Worm (Caenorhabditis elegans) whole organism, mixed stage, embryonic: ENCODE results near the gene pes-23.

Experiments
- M03D4.4 ChIP-seq: sonication (generic microtip); optimal IDR thresholded peaks from 2 replicates; lab custom pipeline; 2017; ENCODE audit warnings: mild to moderate bottlenecking, missing genetic modification characterization, missing compliant biosample characterization
- bed-3 ChIP-seq: fragments of 200-800 bp; sonication (Bioruptor generic); optimal IDR thresholded peaks from 3 replicates; lab custom pipeline; 2018; ENCODE audit warnings: mild to moderate bottlenecking, missing genetic modification characterization, moderate library complexity, missing compliant biosample characterization
- blmp-1 ChIP-seq: fragments of 150-350 bp; optimal IDR thresholded peaks from 2 replicates; lab custom pipeline; 2014; ENCODE audit warnings: missing biosample characterization, missing genetic modification characterization
- ceh-39 ChIP-seq: fragments of 150-350 bp; optimal IDR thresholded peaks from 2 replicates; lab custom pipeline; 2014; ENCODE audit warnings: missing biosample characterization, missing genetic modification characterization
- ceh-43 ChIP-seq: fragments of 200-800 bp; sonication (Bioruptor generic); optimal IDR thresholded peaks from 2 replicates; lab custom pipeline; 2018; ENCODE audit warnings: mild to moderate bottlenecking, missing genetic modification characterization, moderate library complexity, missing compliant biosample characterization
- ceh-83 ChIP-seq: fragments of 200-800 bp; sonication (Bioruptor generic); optimal IDR thresholded peaks from 2 replicates; lab custom pipeline; 2018; ENCODE audit warnings: mild to moderate bottlenecking, missing genetic modification characterization, missing compliant biosample characterization
- ces-1 ChIP-seq: fragments of 150-350 bp; optimal IDR thresholded peaks from 2 replicates; lab custom pipeline; 2014; ENCODE audit warnings: missing biosample characterization, missing genetic modification reagents, missing genetic modification characterization
- cnd-1 ChIP-seq: fragments of 200-800 bp; sonication (Bioruptor generic); optimal IDR thresholded peaks from 2 replicates; lab custom pipeline; 2018; ENCODE audit warnings: mild to moderate bottlenecking, missing genetic modification characterization, missing compliant biosample characterization
- drap-1 ChIP-seq: fragments of 200-800 bp; sonication (Bioruptor generic); optimal IDR thresholded peaks from 3 replicates; lab custom pipeline; 2018; ENCODE audit warnings: mild to moderate bottlenecking, missing genetic modification characterization, missing compliant biosample characterization
- elt-1 ChIP-seq: sonication (generic microtip); optimal IDR thresholded peaks from 2 replicates; lab custom pipeline; 2017; ENCODE audit warnings: missing genetic modification characterization, mild to moderate bottlenecking, missing compliant biosample characterization, antibody characterized with exemption, moderate library complexity, borderline replicate concordance; ENCODE audit not compliant: insufficient read depth
- elt-3 ChIP-seq: fragments of 150-350 bp; optimal IDR thresholded peaks from 2 replicates; lab custom pipeline; 2014; ENCODE audit warnings: missing biosample characterization, missing genetic modification characterization
- flh-1 ChIP-seq: fragments of 200-800 bp; sonication (Bioruptor generic); optimal IDR thresholded peaks from 2 replicates; lab custom pipeline; 2018; ENCODE audit warnings: mild to moderate bottlenecking, missing genetic modification characterization, moderate library complexity, missing compliant biosample characterization
- ham-2 ChIP-seq: fragments of 200-800 bp; sonication (Bioruptor generic); optimal IDR thresholded peaks from 2 replicates; lab custom pipeline; 2018; ENCODE audit warnings: mild to moderate bottlenecking, missing genetic modification characterization, missing compliant biosample characterization
- hlh-1 ChIP-seq: fragments of 150-350 bp; optimal IDR thresholded peaks from 2 replicates; lab custom pipeline; 2014; ENCODE audit warnings: missing biosample characterization, missing genetic modification reagents, missing genetic modification characterization
- lin-13 ChIP-seq: fragments of 150-350 bp; optimal IDR thresholded peaks from 2 replicates; lab custom pipeline; 2014; ENCODE audit warnings: missing biosample characterization, missing genetic modification characterization
- lin-32 ChIP-seq: fragments of 200-800 bp; sonication (Bioruptor generic); optimal IDR thresholded peaks from 2 replicates; lab custom pipeline; 2018; ENCODE audit warnings: mild to moderate bottlenecking, missing genetic modification characterization, missing compliant biosample characterization
- lsy-2 ChIP-seq: fragments of 150-350 bp; optimal IDR thresholded peaks from 2 replicates; lab custom pipeline; 2014; ENCODE audit warnings: missing biosample characterization, missing genetic modification characterization
- mab-5 ChIP-seq: fragments of 150-350 bp; optimal IDR thresholded peaks from 2 replicates; lab custom pipeline; 2014; ENCODE audit warnings: missing biosample characterization, missing genetic modification characterization
- mep-1 ChIP-seq: fragments of 150-350 bp; optimal IDR thresholded peaks from 2 replicates; lab custom pipeline; 2017; ENCODE audit warnings: missing biosample characterization, missing genetic modification reagents, missing genetic modification characterization, inconsistent platforms
- mls-2 ChIP-seq: sonication (generic microtip); optimal IDR thresholded peaks from 2 replicates; lab custom pipeline; 2016; ENCODE audit warnings: mild to moderate bottlenecking, missing genetic modification characterization, moderate library complexity, missing compliant biosample characterization
- nhr-12 ChIP-seq: fragments of 150-350 bp; optimal IDR thresholded peaks from 2 replicates; lab custom pipeline; 2014; ENCODE audit warnings: missing biosample characterization, missing genetic modification characterization
- nhr-237 ChIP-seq: fragments of 150-350 bp; optimal IDR thresholded peaks from 2 replicates; lab custom pipeline; 2014; ENCODE audit warnings: missing biosample characterization, missing genetic modification characterization
- nhr-28 ChIP-seq: fragments of 150-350 bp; optimal IDR thresholded peaks from 2 replicates; lab custom pipeline; 2014; ENCODE audit warnings: missing biosample characterization, missing genetic modification characterization
- nhr-76 ChIP-seq: sonication (generic microtip); optimal IDR thresholded peaks from 2 replicates; lab custom pipeline; 2017; ENCODE audit warnings: missing biosample characterization, missing genetic modification characterization
- sem-2 ChIP-seq: fragments of 200-800 bp; sonication (Bioruptor generic); optimal IDR thresholded peaks from 2 replicates; lab custom pipeline; 2018; ENCODE audit warnings: mild to moderate bottlenecking, missing genetic modification characterization, missing compliant biosample characterization
- sptf-1 ChIP-seq: sonication (generic microtip); optimal IDR thresholded peaks from 2 replicates; lab custom pipeline; 2017; ENCODE audit warnings: mild to moderate bottlenecking, missing genetic modification characterization, moderate library complexity, missing compliant biosample characterization
- tbx-8 ChIP-seq: fragments of 200-800 bp; sonication (Bioruptor generic); optimal IDR thresholded peaks from 2 replicates; lab custom pipeline; 2018; ENCODE audit warnings: mild to moderate bottlenecking, missing genetic modification characterization, moderate library complexity, missing compliant biosample characterization
- unc-120 ChIP-seq: sonication (generic microtip); optimal IDR thresholded peaks from 2 replicates; lab custom pipeline; 2017; ENCODE audit warnings: missing genetic modification characterization, missing compliant biosample characterization; ENCODE audit not compliant: poor library complexity, severe bottlenecking
- unc-39 ChIP-seq: fragments of 150-350 bp; optimal IDR thresholded peaks from 2 replicates; lab custom pipeline; 2014; ENCODE audit warnings: missing biosample characterization, missing genetic modification characterization
- unc-62 ChIP-seq: fragments of 150-350 bp; optimal IDR thresholded peaks from 2 replicates; lab custom pipeline; 2014; ENCODE audit warnings: missing biosample characterization, missing genetic modification reagents, missing genetic modification characterization
- zip-8 ChIP-seq: fragments of 150-350 bp; optimal IDR thresholded peaks from 2 replicates; lab custom pipeline; 2014; ENCODE audit warnings: missing biosample characterization, missing genetic modification characterization
- ztf-11 ChIP-seq: fragments of 150-350 bp; optimal IDR thresholded peaks from 2 replicates; lab custom pipeline; 2014; ENCODE audit warnings: missing biosample characterization, missing genetic modification characterization

The pes-23 gene

DNA sequence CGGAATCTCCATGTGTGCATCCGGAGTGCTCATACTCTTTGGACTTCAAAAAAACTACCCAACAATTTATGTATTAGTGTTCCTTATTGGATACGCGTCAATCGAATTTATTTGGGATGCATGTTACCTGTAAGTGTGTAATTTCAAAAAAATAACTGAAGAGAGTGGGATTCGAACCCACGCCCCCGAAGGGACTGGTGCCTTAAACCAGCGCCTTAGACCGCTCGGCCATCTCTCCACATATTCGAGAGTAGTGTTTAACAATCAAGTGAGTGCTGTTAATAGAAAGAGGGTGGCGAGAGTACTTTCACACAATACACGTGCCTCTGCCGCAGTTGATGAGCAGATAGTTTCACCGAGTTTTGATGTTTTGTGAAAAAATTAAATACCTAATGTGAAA, 1.8 kb downstream of the pes-23 start:
- peak; percentile 37 for TF ChIP-seq ham-2 (GFP tag; lab: Kevin White, UChicago)
- no peak for TF ChIP-seq hlh-1 (tag; lab: Kevin White, UChicago)
- peak; percentile 84 for TF ChIP-seq ceh-83 (GFP tag; lab: Kevin White, UChicago)
- no peak for TF ChIP-seq ceh-39 (tag; lab: Kevin White, UChicago)
- TF ChIP-seq sem-2 (GFP tag; lab: Kevin White, UChicago) = peak; percentile 15
- no peak for TF ChIP-seq nhr-12 (tag; lab: Kevin White, UChicago)
- TF ChIP-seq mab-5 (tag; lab: Kevin White, UChicago) = no peak
- TF ChIP-seq unc-39 (tag; lab: Kevin White, UChicago) = no peak
- peak; percentile 9 for TF ChIP-seq flh-1
- TF ChIP-seq mep-1 (tag; lab: Kevin White, UChicago) = no peak
- peak; percentile 2 for TF ChIP-seq blmp-1 (tag; lab: Kevin White, UChicago)
- TF ChIP-seq tbx-8 (GFP tag; lab: Kevin White, UChicago) = peak; percentile 48
- no peak for TF ChIP-seq nhr-28 (tag; lab: Kevin White, UChicago)
- TF ChIP-seq bed-3 = peak; percentile 62
- no peak for TF ChIP-seq zip-8 (tag; lab: Kevin White, UChicago)
- TF ChIP-seq unc-120 = peak; percentile 87
- TF ChIP-seq ztf-11 (tag; lab: Kevin White, UChicago) = no peak
- TF ChIP-seq lin-32 (GFP tag; lab: Kevin White, UChicago) = peak; percentile 43
- TF ChIP-seq M03D4.4 (tag; lab: Kevin White, UChicago) = peak; percentile 72
- TF ChIP-seq drap-1 (GFP tag; lab: Kevin White, UChicago) = peak; percentile 84
- peak; percentile 87 for TF ChIP-seq sptf-1 (tag; lab: Kevin White, UChicago)
- no peak for TF ChIP-seq lsy-2 (tag; lab: Kevin White, UChicago)
- TF ChIP-seq cnd-1 (tag; lab: Kevin White, UChicago) = peak; percentile 75
- peak; percentile 7 for TF ChIP-seq ces-1
- TF ChIP-seq unc-62 (GFP tag; lab: Kevin White, UChicago) = peak; percentile 20
- peak; percentile 57 for TF ChIP-seq ceh-43 (GFP tag; lab: Kevin White, UChicago)
- TF ChIP-seq nhr-237 (tag; lab: Kevin White, UChicago) = no peak
- TF ChIP-seq elt-1 = no peak

- no peak for TF ChIP-seq nhr-28 (tag; lab: Kevin White, UChicago)
- TF ChIP-seq hlh-1 (tag; lab: Kevin White, UChicago) = peak; percentile 56
Measured at ce11 chrX:6904064-6904771, 3.0 kb downstream of the pes-23 start, which contains the start of gene sid-5. TSS of gene sid-5 (plus strand) at chrX:6904721.

- TF ChIP-seq unc-120 (no peak), mls-2 (tag; lab: Kevin White, UChicago) (no peak), ham-2 (GFP tag; lab: Kevin White, UChicago) (no peak), flh-1 (no peak), ceh-43 (GFP tag; lab: Kevin White, UChicago) (no peak), nhr-76 (tag; lab: Kevin White, UChicago) (no peak), elt-1 (no peak), nhr-237 (tag; lab: Kevin White, UChicago) (no peak), zip-8 (tag; lab: Kevin White, UChicago) (no peak), cnd-1 (tag; lab: Kevin White, UChicago) (no peak), ztf-11 (tag; lab: Kevin White, UChicago) (no peak), blmp-1 (tag; lab: Kevin White, UChicago) (no peak), elt-3 (tag; lab: Kevin White, UChicago) (no peak), bed-3 (no peak), nhr-12 (tag; lab: Kevin White, UChicago) (no peak), tbx-8 (GFP tag; lab: Kevin White, UChicago) (no peak)
Measured at ce11 chrX:6905581-6905980, 4.4 kb downstream of the pes-23 start.

- no peak for TF ChIP-seq lin-13 (tag; lab: Kevin White, UChicago)
Measured at ce11 chrX:6913989-6914388, 12.8 kb downstream of the pes-23 start, which contains the start of gene nhx-4. TSS of gene nhx-4 (plus strand) at chrX:6914289.
